Worm (Caenorhabditis elegans) whole organism, mixed stage, embryonic: ENCODE data around the gene F34H10.4.

Source experiments
- blmp-1 ChIP-seq: fragments of 150-350 bp; optimal IDR thresholded peaks from 2 replicates; lab custom pipeline; 2014; ENCODE audit warnings: missing biosample characterization, missing genetic modification characterization
- ces-1 ChIP-seq: fragments of 150-350 bp; optimal IDR thresholded peaks from 2 replicates; lab custom pipeline; 2014; ENCODE audit warnings: missing biosample characterization, missing genetic modification reagents, missing genetic modification characterization
- cnd-1 ChIP-seq: fragments of 200-800 bp; sonication (Bioruptor generic); optimal IDR thresholded peaks from 2 replicates; lab custom pipeline; 2018; ENCODE audit warnings: mild to moderate bottlenecking, missing genetic modification characterization, missing compliant biosample characterization
- elt-1 ChIP-seq: sonication (generic microtip); optimal IDR thresholded peaks from 2 replicates; lab custom pipeline; 2017; ENCODE audit warnings: missing genetic modification characterization, mild to moderate bottlenecking, missing compliant biosample characterization, antibody characterized with exemption, moderate library complexity, borderline replicate concordance; ENCODE audit not compliant: insufficient read depth
- hlh-1 ChIP-seq: fragments of 150-350 bp; optimal IDR thresholded peaks from 2 replicates; lab custom pipeline; 2014; ENCODE audit warnings: missing biosample characterization, missing genetic modification reagents, missing genetic modification characterization
- lsy-2 ChIP-seq: fragments of 150-350 bp; optimal IDR thresholded peaks from 2 replicates; lab custom pipeline; 2014; ENCODE audit warnings: missing biosample characterization, missing genetic modification characterization
- mep-1 ChIP-seq: fragments of 150-350 bp; optimal IDR thresholded peaks from 2 replicates; lab custom pipeline; 2017; ENCODE audit warnings: missing biosample characterization, missing genetic modification reagents, missing genetic modification characterization, inconsistent platforms
- nhr-237 ChIP-seq: fragments of 150-350 bp; optimal IDR thresholded peaks from 2 replicates; lab custom pipeline; 2014; ENCODE audit warnings: missing biosample characterization, missing genetic modification characterization
- pha-4 ChIP-seq: fragments of 150-350 bp; optimal IDR thresholded peaks from 2 replicates; lab custom pipeline; 2018; ENCODE audit warnings: missing biosample characterization, missing genetic modification reagents, missing genetic modification characterization
- snpc-4 ChIP-seq: fragments of 150-350 bp; optimal IDR thresholded peaks from 2 replicates; lab custom pipeline; 2014; ENCODE audit warnings: missing biosample characterization, missing genetic modification characterization
- unc-39 ChIP-seq: fragments of 150-350 bp; optimal IDR thresholded peaks from 2 replicates; lab custom pipeline; 2014; ENCODE audit warnings: missing biosample characterization, missing genetic modification characterization
- zip-8 ChIP-seq: fragments of 150-350 bp; optimal IDR thresholded peaks from 2 replicates; lab custom pipeline; 2014; ENCODE audit warnings: missing biosample characterization, missing genetic modification characterization

DNA sequence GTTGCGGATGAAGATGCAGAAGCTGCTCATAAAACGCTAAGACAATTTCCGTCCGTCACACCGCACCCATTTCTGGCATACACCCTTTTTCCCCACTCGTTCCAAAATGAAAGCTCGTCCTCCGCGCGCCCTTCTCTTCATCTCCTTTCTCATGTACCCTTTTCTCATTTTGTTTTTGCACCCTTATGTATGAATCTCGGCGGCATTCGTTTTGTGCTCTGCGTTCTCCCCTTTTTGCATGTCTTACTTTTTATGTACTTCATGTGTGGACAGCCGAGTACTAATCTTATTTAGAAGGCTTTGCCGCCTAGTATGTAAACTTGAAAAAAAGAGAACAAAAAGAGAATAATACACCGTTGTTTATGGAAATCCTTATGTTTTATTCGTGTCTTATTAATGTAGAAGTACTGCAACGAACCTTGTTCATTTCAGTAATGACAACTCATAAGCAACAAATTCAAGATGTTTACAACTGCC is at the start of gene F34H10.4:
- TF ChIP-seq hlh-1 (no peak), zip-8 (tag; lab: Kevin White, UChicago) (no peak), ces-1 (GFP tag; lab: Kevin White, UChicago) (peak; percentile 53), mep-1 (tag; lab: Kevin White, UChicago) (no peak), nhr-237 (tag; lab: Kevin White, UChicago) (no peak), unc-39 (tag; lab: Kevin White, UChicago) (no peak), cnd-1 (tag; lab: Kevin White, UChicago) (no peak), elt-1 (no peak), snpc-4 (tag; lab: Kevin White, UChicago) (no peak), pha-4 (tag; lab: Kevin White, UChicago) (no peak), blmp-1 (tag; lab: Kevin White, UChicago) (no peak), lsy-2 (no peak)
